In genomic region chr3R:31683048-31683857, dm6 we compare ENCODE assay signal across 1 fruit fly cellular context.
TF ChIP-seq lines count a peak whose summit lies in the region.

No protein-coding gene starts in this region.

TF ChIP-seq in whole organism, embryonic, 481 proteins besides CTCF, POLR2A, EP300 and RAD21 (continued from another document):
- TF ChIP-seq CG8765 (GFP tag; IDR thresholded peaks at IDR 0.05; lab: Robert Waterston, UW) (peak; percentile 44; the same call in 1 of the 2 replicates), nerfin-1 (tag; optimal IDR thresholded peaks at IDR 0.05; lab: Kevin White, UChicago) (peak; percentile 5), prd (optimal IDR thresholded peaks at IDR 0.05; lab: Kevin White, UChicago) (no peak), prd (GFP tag; IDR thresholded peaks at IDR 0.05; lab: Robert Waterston, UW) (0 out of 3 replicates have a peak, but pooled peaks have one; percentile 22), zf30C (GFP tag; optimal IDR thresholded peaks at IDR 0.05; lab: Kevin White, UChicago) (peak; percentile 88)
TF ChIP-seq in whole organism, embryonic: peak in this region for 16.
